Worm (Caenorhabditis elegans): ENCODE data around the gene oac-10.

Gene oac-10

DNA sequence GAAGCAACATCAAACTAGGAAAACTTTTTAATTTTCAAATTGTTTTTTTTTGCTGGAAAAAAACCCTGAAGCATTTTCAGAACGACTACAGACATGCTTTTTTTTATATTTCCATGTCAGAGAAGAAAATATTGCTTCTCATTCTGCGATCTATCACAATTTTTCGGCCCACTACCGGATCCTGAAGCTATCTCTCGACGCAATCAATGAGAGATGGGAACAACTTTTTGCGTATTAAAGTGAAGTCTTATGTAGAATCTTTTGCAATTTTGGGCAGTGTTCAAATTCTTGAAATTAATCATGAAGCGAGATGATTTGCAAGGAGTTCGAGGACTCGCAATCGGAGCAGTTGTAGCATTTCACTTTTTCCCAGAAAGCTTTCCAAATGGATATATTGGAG is at the start of gene oac-10:
oac-10 (plus strand) TSS at position 301 of the 400 bp plus-strand sequence.
- TF ChIP-seq B0310.2 (tag; optimal IDR thresholded peaks at IDR 0.05) = no peak
- TF ChIP-seq ceh-13 (GFP tag; optimal IDR thresholded peaks at IDR 0.05) = no peak
- TF ChIP-seq tra-4 (tag; optimal IDR thresholded peaks at IDR 0.05) = no peak
- TF ChIP-seq pes-1 (GFP tag; IDR thresholded peaks at IDR 0.05) = no peak
- TF ChIP-seq hnd-1 (tag; optimal IDR thresholded peaks at IDR 0.05) = no peak
- TF ChIP-seq scrt-1 (GFP tag; IDR thresholded peaks at IDR 0.05) = no peak
- no peak for TF ChIP-seq hmg-4 (GFP tag; optimal IDR thresholded peaks at IDR 0.05)
- TF ChIP-seq hmbx-1 (tag; optimal IDR thresholded peaks at IDR 0.05) = no peak
- TF ChIP-seq sea-1 (GFP tag; conservative IDR thresholded peaks at IDR 0.05) = no peak
- no peak for TF ChIP-seq ama-1 (optimal IDR thresholded peaks at IDR 0.05)
- TF ChIP-seq tbx-37 (GFP tag; conservative IDR thresholded peaks at IDR 0.05) = no peak
- no peak for TF ChIP-seq ets-7 (tag; optimal IDR thresholded peaks at IDR 0.05)
- TF ChIP-seq ceh-36 (tag; optimal IDR thresholded peaks at IDR 0.05) = no peak
- TF ChIP-seq tbx-11 (GFP tag; IDR thresholded peaks at IDR 0.05) = no peak
- TF ChIP-seq flt-1 (GFP tag; IDR thresholded peaks at IDR 0.05) = no peak
- TF ChIP-seq F13C5.2 (tag; optimal IDR thresholded peaks at IDR 0.05) = no peak
- no peak for TF ChIP-seq aly-1 (tag; optimal IDR thresholded peaks at IDR 0.05)

DNA sequence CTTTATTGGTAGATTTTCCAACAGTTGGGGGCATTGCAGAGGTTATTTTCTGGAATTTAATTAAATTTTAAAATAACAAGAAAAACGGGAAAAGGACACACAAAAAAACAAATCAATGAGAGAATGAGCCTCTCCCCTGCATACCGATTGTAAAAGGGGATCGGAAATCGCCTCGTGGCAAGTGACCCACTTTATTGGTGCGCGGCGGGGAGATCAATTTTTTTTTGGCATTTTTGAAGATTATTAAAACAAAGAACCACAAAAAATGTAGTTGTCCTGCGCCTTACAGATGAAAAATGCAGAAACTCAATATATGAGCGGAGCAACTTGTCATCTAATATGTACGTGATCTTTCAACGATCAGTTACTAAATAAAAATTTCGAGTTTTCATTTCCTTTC is 48.5 kb upstream of the oac-10 start, which contains the start of gene F54D10.7:
F54D10.7 (minus strand) TSS at position 49 of the 400 bp plus-strand sequence.
- no peak for TF ChIP-seq scrt-1 (GFP tag; IDR thresholded peaks at IDR 0.05)
- no peak for TF ChIP-seq hmg-4 (GFP tag; optimal IDR thresholded peaks at IDR 0.05)
- no peak for TF ChIP-seq tbx-37 (GFP tag; conservative IDR thresholded peaks at IDR 0.05)
- no peak for TF ChIP-seq flt-1 (GFP tag; IDR thresholded peaks at IDR 0.05)
- no peak for TF ChIP-seq tbx-11 (GFP tag; IDR thresholded peaks at IDR 0.05)
- TF ChIP-seq hnd-1 (tag; optimal IDR thresholded peaks at IDR 0.05) = no peak
- TF ChIP-seq pes-1 (GFP tag; IDR thresholded peaks at IDR 0.05) = no peak

DNA sequence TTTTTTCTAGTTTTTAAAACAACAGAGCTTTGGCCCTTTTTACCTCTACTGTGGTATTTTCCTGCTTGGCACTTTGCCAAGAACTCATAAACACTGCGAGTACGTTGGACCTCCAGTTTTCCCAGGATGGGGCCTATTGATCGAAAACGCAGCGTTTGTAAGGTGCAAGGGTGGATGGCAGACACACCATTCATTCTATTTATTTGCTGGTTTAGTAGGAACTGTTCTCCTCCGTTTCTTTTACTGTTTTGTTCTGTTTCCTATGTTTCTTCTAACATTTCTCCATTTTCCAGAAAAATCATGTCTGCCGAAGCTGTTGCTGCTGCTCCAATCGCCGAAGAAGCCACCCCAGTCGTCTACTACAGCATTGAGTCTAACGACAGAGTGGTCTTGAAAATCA is 45.8 kb upstream of the oac-10 start, which contains the start of gene skr-15:
skr-15 (plus strand) TSS at position 301 of the 400 bp plus-strand sequence.
- TF ChIP-seq ama-1 (optimal IDR thresholded peaks at IDR 0.05) (no peak), hnd-1 (tag; optimal IDR thresholded peaks at IDR 0.05) (no peak), ceh-36 (tag; optimal IDR thresholded peaks at IDR 0.05) (no peak), tbx-11 (GFP tag; IDR thresholded peaks at IDR 0.05) (no peak), tra-4 (tag; optimal IDR thresholded peaks at IDR 0.05) (no peak), ets-7 (tag; optimal IDR thresholded peaks at IDR 0.05) (no peak), tbx-37 (GFP tag; conservative IDR thresholded peaks at IDR 0.05) (no peak), pes-1 (GFP tag; IDR thresholded peaks at IDR 0.05) (no peak), hmbx-1 (tag; optimal IDR thresholded peaks at IDR 0.05) (no peak), scrt-1 (GFP tag; IDR thresholded peaks at IDR 0.05) (no peak), B0310.2 (tag; optimal IDR thresholded peaks at IDR 0.05) (no peak), hmg-4 (GFP tag; optimal IDR thresholded peaks at IDR 0.05) (no peak), aly-1 (tag; optimal IDR thresholded peaks at IDR 0.05) (no peak), sea-1 (GFP tag; conservative IDR thresholded peaks at IDR 0.05) (no peak), ceh-13 (GFP tag; optimal IDR thresholded peaks at IDR 0.05) (no peak), flt-1 (GFP tag; IDR thresholded peaks at IDR 0.05) (no peak), F13C5.2 (tag; optimal IDR thresholded peaks at IDR 0.05) (no peak)

DNA sequence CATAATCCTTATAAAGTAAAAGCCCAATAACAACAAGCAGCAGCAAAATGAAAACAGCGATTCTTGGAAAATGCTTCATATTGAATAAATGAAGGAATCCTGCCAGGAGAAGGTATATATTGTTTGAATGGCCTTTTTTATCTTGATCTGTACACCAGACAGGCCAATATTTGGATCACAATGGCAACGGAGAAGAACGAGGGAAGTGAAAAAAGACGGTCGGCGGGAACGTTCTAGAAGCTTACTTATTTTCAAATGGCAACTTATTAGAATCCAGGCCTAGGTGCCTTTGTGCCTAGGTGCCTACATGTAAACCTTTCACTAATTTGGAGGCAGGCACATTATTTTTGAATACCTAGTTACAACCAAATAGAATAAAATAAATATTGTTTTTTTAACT is 41.9 kb upstream of the oac-10 start, which contains the start of gene F54D10.8:
F54D10.8 (minus strand) TSS at position 101 of the 400 bp plus-strand sequence.
- no peak for TF ChIP-seq sea-1 (GFP tag; conservative IDR thresholded peaks at IDR 0.05)
- no peak for TF ChIP-seq ceh-13 (GFP tag; optimal IDR thresholded peaks at IDR 0.05)
- no peak for TF ChIP-seq scrt-1 (GFP tag; IDR thresholded peaks at IDR 0.05)
- no peak for TF ChIP-seq tbx-37 (GFP tag; conservative IDR thresholded peaks at IDR 0.05)
- TF ChIP-seq aly-1 (tag; optimal IDR thresholded peaks at IDR 0.05) = no peak
- no peak for TF ChIP-seq hmbx-1 (tag; optimal IDR thresholded peaks at IDR 0.05)
- TF ChIP-seq flt-1 (GFP tag; IDR thresholded peaks at IDR 0.05) = no peak
- TF ChIP-seq ets-7 (tag; optimal IDR thresholded peaks at IDR 0.05) = no peak
- no peak for TF ChIP-seq B0310.2 (tag; optimal IDR thresholded peaks at IDR 0.05)
- no peak for TF ChIP-seq hmg-4 (GFP tag; optimal IDR thresholded peaks at IDR 0.05)
- no peak for TF ChIP-seq F13C5.2 (tag; optimal IDR thresholded peaks at IDR 0.05)
- no peak for TF ChIP-seq pes-1 (GFP tag; IDR thresholded peaks at IDR 0.05)
- TF ChIP-seq hnd-1 (tag; optimal IDR thresholded peaks at IDR 0.05) = no peak
- TF ChIP-seq ceh-36 (tag; optimal IDR thresholded peaks at IDR 0.05) = no peak
- TF ChIP-seq tra-4 (tag; optimal IDR thresholded peaks at IDR 0.05) = no peak
- TF ChIP-seq ama-1 (optimal IDR thresholded peaks at IDR 0.05) = no peak
- no peak for TF ChIP-seq tbx-11 (GFP tag; IDR thresholded peaks at IDR 0.05)

DNA sequence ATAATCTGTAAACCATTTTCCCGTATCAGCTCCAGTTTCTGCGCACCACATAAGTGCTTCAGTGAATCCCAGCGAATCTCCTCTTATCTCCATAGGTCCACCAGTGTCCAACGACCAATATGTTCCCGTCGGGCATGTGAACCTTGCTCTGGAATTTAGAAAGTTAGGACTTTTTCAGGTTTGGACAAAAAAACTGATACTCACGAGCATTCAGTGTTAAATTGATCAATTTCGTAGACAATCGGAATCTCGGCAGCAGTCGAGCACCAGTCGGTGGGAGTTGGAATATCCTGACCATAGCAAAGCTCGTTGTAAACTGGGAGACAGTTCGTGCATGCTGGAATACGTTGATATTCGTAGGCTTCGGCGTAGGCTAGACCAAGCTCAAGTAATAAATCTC is 40.1 kb upstream of the oac-10 start:
- no peak for TF ChIP-seq ceh-13 (GFP tag; optimal IDR thresholded peaks at IDR 0.05)
- no peak for TF ChIP-seq ceh-36 (tag; optimal IDR thresholded peaks at IDR 0.05)
- no peak for TF ChIP-seq hmbx-1 (tag; optimal IDR thresholded peaks at IDR 0.05)
- no peak for TF ChIP-seq flt-1 (GFP tag; IDR thresholded peaks at IDR 0.05)
- no peak for TF ChIP-seq pes-1 (GFP tag; IDR thresholded peaks at IDR 0.05)
- no peak for TF ChIP-seq scrt-1 (GFP tag; IDR thresholded peaks at IDR 0.05)
- no peak for TF ChIP-seq sea-1 (GFP tag; conservative IDR thresholded peaks at IDR 0.05)
- TF ChIP-seq hmg-4 (GFP tag; optimal IDR thresholded peaks at IDR 0.05) = no peak
- no peak for TF ChIP-seq tra-4 (tag; optimal IDR thresholded peaks at IDR 0.05)
- no peak for TF ChIP-seq tbx-11 (GFP tag; IDR thresholded peaks at IDR 0.05)
- no peak for TF ChIP-seq F13C5.2 (tag; optimal IDR thresholded peaks at IDR 0.05)

DNA sequence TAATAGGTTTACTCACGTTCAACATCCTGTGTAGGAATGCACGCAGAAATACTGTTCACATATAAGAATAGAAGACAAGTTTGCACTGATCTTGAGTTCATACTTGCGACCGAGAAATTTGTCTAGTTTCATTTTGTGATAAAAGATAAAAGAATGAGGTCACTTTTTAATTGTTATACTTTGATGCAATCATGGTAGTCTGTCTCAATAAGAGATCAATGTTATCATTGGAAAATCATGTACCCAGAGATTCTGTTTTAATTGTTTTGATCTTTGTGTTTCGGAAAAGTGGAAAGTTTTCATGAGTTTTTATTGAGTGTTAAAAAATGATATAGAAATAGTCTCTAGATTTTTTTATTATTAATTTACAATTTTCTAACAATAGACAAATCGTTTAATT is 37.3 kb upstream of the oac-10 start, which contains the start of gene F54D10.9:
F54D10.9 (minus strand) TSS at position 101 of the 400 bp plus-strand sequence.
- TF ChIP-seq hnd-1 (tag; optimal IDR thresholded peaks at IDR 0.05) = no peak
- TF ChIP-seq ceh-13 (GFP tag; optimal IDR thresholded peaks at IDR 0.05) = no peak
- TF ChIP-seq tra-4 (tag; optimal IDR thresholded peaks at IDR 0.05) = no peak
- TF ChIP-seq ets-7 (tag; optimal IDR thresholded peaks at IDR 0.05) = no peak
- TF ChIP-seq F13C5.2 (tag; optimal IDR thresholded peaks at IDR 0.05) = no peak
- no peak for TF ChIP-seq hmg-4 (GFP tag; optimal IDR thresholded peaks at IDR 0.05)
- TF ChIP-seq tbx-37 (GFP tag; conservative IDR thresholded peaks at IDR 0.05) = no peak
- no peak for TF ChIP-seq sea-1 (GFP tag; conservative IDR thresholded peaks at IDR 0.05)
- no peak for TF ChIP-seq flt-1 (GFP tag; IDR thresholded peaks at IDR 0.05)
- TF ChIP-seq ama-1 (optimal IDR thresholded peaks at IDR 0.05) = no peak
- no peak for TF ChIP-seq tbx-11 (GFP tag; IDR thresholded peaks at IDR 0.05)

DNA sequence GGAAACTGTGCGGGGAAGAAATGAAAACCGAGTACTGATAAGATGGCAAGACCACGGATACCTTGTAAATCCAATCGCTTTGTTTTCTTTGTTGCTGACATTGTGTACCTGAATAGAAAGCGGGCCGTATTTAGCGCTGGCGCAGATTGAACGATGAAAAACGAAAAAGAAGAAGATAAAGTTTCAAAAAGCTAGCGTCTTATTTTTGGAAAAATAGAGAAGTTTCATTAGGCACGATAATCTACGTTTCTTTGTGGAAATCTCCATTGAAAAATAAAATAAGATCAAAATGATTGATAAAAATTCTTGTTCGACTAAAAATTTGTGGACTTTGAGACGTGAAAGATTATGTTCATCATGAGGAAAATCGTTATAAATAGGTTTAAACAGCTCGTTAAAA is 33.8 kb upstream of the oac-10 start, which contains the start of gene oac-4:
oac-4 (minus strand) TSS at position 101 of the 400 bp plus-strand sequence.
- TF ChIP-seq flt-1 (GFP tag; IDR thresholded peaks at IDR 0.05) = no peak
- TF ChIP-seq scrt-1 (GFP tag; IDR thresholded peaks at IDR 0.05) = no peak
- TF ChIP-seq tbx-37 (GFP tag; conservative IDR thresholded peaks at IDR 0.05) = no peak
- TF ChIP-seq hmg-4 (GFP tag; optimal IDR thresholded peaks at IDR 0.05) = no peak

Data from whole organism, early embryonic.